Worm (Caenorhabditis elegans): Measurements from ENCODE around the gene unc-86.

DNA sequence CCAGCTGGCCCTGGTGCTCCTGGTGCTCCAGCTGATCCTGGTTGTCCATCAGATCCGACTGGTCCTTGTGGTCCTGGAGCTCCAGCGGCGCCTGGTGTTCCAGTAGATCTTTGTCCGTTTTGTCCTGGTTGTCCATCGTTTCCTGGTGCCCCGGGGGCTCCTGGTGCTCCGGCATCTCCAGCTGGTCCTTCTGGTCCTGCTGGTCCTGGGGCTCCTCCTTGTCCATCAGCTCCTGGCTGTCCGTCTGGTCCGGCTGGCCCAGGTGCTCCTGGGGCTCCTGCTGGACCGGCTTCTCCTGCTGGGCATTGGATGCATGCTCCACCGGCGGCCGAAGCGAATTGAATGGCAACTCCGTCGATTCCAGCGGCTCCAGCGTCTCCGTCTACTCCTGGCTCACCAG lies 46.5 kb upstream of the unc-86 start:
- TF ChIP-seq ceh-2 (tag; optimal IDR thresholded peaks at IDR 0.05) = no peak
- no peak for TF ChIP-seq ceh-45 (GFP tag; IDR thresholded peaks at IDR 0.05)
- no peak for TF ChIP-seq pag-3 (tag; optimal IDR thresholded peaks at IDR 0.05; ENCODE audit: borderline replicate concordance)
- TF ChIP-seq ceh-30 (tag; optimal IDR thresholded peaks at IDR 0.05) = no peak
- no peak for TF ChIP-seq unc-42 (tag; optimal IDR thresholded peaks at IDR 0.05)

All from whole organism, late embryonic.